Worm (Caenorhabditis elegans): ENCODE measurements around the gene math-16.

Gene math-16

DNA sequence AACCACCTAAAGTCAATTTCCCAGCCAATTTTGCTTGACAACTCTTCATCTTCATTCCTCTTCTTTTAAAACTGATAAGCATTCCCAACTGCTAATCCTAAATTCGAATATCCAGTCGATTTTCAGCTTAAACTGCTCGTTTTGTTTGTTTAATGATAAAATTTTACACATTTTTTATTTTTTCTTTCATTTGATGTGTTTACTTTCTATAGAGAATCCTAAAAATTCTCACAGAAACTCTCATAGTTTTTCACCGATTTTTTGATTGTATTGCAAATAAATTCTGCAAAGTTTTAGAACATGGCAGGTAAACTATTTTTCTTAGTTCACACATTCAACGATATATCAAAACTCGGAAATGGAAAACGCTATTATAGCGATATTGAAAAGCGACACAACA is 17.2 kb upstream of the math-16 start, which contains the start of gene math-25:
Gene math-25 (plus strand): TSS at position 301 of the 400 bp plus-strand sequence.
- TF ChIP-seq egl-13 (tag; optimal IDR thresholded peaks at IDR 0.05) = no peak
- TF ChIP-seq xbp-1 (tag; optimal IDR thresholded peaks at IDR 0.05) = no peak
- no peak for TF ChIP-seq ets-5 (GFP tag; IDR thresholded peaks at IDR 0.05)
- TF ChIP-seq F16B12.6 (tag; optimal IDR thresholded peaks at IDR 0.05) = no peak
- no peak for TF ChIP-seq irx-1 (tag; optimal IDR thresholded peaks at IDR 0.05)
- no peak for TF ChIP-seq dpl-1 (GFP tag; optimal IDR thresholded peaks at IDR 0.05)
- TF ChIP-seq nhr-19 (GFP tag; conservative IDR thresholded peaks at IDR 0.05) = no peak
- no peak for TF ChIP-seq mab-9 (GFP tag; IDR thresholded peaks at IDR 0.05)
- no peak for TF ChIP-seq lsy-2 (tag; optimal IDR thresholded peaks at IDR 0.05)
- TF ChIP-seq ceh-8 (GFP tag; optimal IDR thresholded peaks at IDR 0.05) = no peak
- TF ChIP-seq sptf-1 (tag; optimal IDR thresholded peaks at IDR 0.05) = no peak
- no peak for TF ChIP-seq dsc-1 (tag; optimal IDR thresholded peaks at IDR 0.05)
- no peak for TF ChIP-seq snu-23 (GFP tag; optimal IDR thresholded peaks at IDR 0.05)
- no peak for TF ChIP-seq hlh-17 (GFP tag; optimal IDR thresholded peaks at IDR 0.05; ENCODE audit: borderline replicate concordance)
- no peak for TF ChIP-seq nhr-84 (tag; optimal IDR thresholded peaks at IDR 0.05)
- TF ChIP-seq Y116A8C.19 (tag; optimal IDR thresholded peaks at IDR 0.05; ENCODE audit: borderline replicate concordance) = no peak
- no peak for TF ChIP-seq fkh-4 (tag; optimal IDR thresholded peaks at IDR 0.05; ENCODE audit: borderline replicate concordance)

DNA sequence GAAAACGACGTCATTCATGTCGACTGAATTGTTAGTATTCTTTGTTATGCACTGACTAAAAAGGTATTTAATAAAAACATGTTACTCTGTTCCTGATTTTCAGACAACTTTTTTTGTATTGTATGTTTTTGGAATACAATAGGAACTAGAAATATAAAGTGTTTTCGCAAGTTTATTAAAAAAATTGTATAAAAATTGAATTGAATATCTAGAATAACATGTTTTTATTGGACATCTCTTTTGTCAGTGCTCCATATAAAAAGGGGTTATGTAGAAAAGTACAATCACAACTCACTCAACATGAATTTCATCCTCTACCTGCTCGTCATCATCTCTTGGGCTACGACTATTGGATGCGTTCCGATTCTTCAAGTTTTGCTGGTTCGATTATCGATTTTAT is 16.7 kb upstream of the math-16 start, which contains the start of gene C46F9.5:
Gene C46F9.5 (plus strand): TSS at position 301 of the 400 bp plus-strand sequence.
- TF ChIP-seq nhr-47 (tag; optimal IDR thresholded peaks at IDR 0.05) = no peak
- TF ChIP-seq fkh-4 (tag; optimal IDR thresholded peaks at IDR 0.05; ENCODE audit: borderline replicate concordance) = no peak
- TF ChIP-seq unc-62 (GFP tag; optimal IDR thresholded peaks at IDR 0.05) = no peak
- no peak for TF ChIP-seq ceh-88 (GFP tag; IDR thresholded peaks at IDR 0.05)

DNA sequence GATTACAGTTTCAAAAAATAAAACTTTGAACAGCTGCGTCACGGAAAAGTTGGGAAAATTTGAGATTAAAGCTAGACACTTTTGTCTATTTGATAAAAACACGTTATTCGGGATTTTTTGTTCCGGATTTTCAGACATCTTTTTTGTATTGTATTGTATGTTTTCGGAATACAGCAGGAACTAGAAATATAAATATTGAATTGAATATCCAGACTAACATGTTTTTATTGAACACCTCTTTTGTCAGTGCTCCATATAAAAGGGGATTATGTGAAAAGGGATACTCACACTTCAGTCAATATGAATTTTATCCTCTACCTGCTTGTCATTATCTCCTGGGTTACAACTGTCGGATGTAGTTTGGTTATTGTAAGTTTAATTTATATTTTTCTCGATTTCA is 15.3 kb upstream of the math-16 start, which contains the start of gene C16C4.1:
Gene C16C4.1 (plus strand): TSS at position 301 of the 400 bp plus-strand sequence.
- TF ChIP-seq lin-39 (tag; optimal IDR thresholded peaks at IDR 0.05) = no peak
- TF ChIP-seq nhr-85 (tag) = no peak
- no peak for TF ChIP-seq nhr-12 (tag; optimal IDR thresholded peaks at IDR 0.05)
- no peak for TF ChIP-seq sox-4 (tag; optimal IDR thresholded peaks at IDR 0.05)
- TF ChIP-seq nhr-11 (tag; optimal IDR thresholded peaks at IDR 0.05) = no peak
- no peak for TF ChIP-seq mdl-1 (tag; optimal IDR thresholded peaks at IDR 0.05)
- no peak for TF ChIP-seq hpl-2 (GFP tag; optimal IDR thresholded peaks at IDR 0.05)
- no peak for TF ChIP-seq lin-15B (tag; optimal IDR thresholded peaks at IDR 0.05)
- no peak for TF ChIP-seq pqm-1 (tag; optimal IDR thresholded peaks at IDR 0.05)
- no peak for TF ChIP-seq hlh-4 (tag; optimal IDR thresholded peaks at IDR 0.05)
- TF ChIP-seq nhr-84 (tag; optimal IDR thresholded peaks at IDR 0.05) = no peak
- no peak for TF ChIP-seq ceh-8 (GFP tag; optimal IDR thresholded peaks at IDR 0.05)
- no peak for TF ChIP-seq elt-2 (tag; optimal IDR thresholded peaks at IDR 0.05)
- TF ChIP-seq swsn-7 (tag; optimal IDR thresholded peaks at IDR 0.05) = no peak
- no peak for TF ChIP-seq unc-130 (tag; optimal IDR thresholded peaks at IDR 0.05)
- no peak for TF ChIP-seq ama-1 (optimal IDR thresholded peaks at IDR 0.05)
- TF ChIP-seq jun-1 (tag; optimal IDR thresholded peaks at IDR 0.05) = no peak
- TF ChIP-seq tbx-2 (tag; optimal IDR thresholded peaks at IDR 0.05) = no peak
- TF ChIP-seq snu-23 (GFP tag; optimal IDR thresholded peaks at IDR 0.05) = no peak
- no peak for TF ChIP-seq nhr-90 (tag; optimal IDR thresholded peaks at IDR 0.05; ENCODE audit: poor library complexity)

DNA sequence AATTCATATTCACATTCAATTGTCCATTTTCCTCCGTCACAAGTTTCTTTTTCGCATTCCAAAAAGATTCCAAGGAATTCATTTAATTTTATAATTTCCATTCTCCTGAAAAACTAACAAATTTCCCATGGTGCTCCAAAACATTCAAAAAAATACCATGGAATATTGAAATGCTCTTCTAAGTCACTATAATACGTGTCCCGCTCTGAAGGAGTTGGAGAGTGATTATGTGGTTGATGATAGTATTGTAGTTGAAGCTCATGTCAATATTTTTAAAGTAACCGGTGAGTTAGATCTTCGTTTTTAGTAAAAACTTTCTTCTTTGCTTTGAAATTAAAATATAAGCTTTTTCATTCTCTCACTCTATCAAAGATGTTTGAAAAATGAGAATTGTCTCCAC is 12.1 kb upstream of the math-16 start, which contains the start of gene math-9:
Gene math-9 (minus strand): TSS at position 101 of the 400 bp plus-strand sequence.
- TF ChIP-seq nhr-85 (tag) (no peak), nhr-47 (tag; optimal IDR thresholded peaks at IDR 0.05) (no peak), lir-3 (tag; optimal IDR thresholded peaks at IDR 0.05; ENCODE audit: poor library complexity) (no peak), efl-1 (optimal IDR thresholded peaks at IDR 0.05) (no peak), efl-1 (GFP tag; optimal IDR thresholded peaks at IDR 0.05 in 1 of 2) (peak in 1 of 2 experiments; percentile 45), aha-1 (tag; optimal IDR thresholded peaks at IDR 0.05) (no peak), nhr-71 (tag; optimal IDR thresholded peaks at IDR 0.05) (no peak), hlh-17 (GFP tag; optimal IDR thresholded peaks at IDR 0.05; ENCODE audit: borderline replicate concordance) (no peak)
